Worm (Caenorhabditis elegans): ENCODE results near the gene adbp-1.

The adbp-1 gene

DNA sequence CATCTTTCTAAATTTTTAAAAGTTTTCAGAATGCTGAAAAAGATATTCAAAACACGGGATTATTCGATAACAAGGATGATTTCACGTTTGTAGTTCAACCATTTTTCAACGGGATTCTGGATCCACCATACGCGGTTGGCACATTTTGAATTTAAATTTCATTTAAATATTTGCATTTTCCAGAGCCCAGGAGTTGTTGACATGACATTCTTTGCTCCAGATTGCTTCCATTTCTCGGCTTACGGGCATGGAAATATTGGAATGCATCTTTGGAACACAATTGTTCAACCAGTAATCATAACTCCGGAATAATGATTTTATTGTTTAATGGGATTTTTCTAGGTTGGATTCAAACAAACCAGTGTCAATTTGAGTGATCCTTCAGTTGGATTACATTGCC, 6.9 kb downstream of the adbp-1 start:
- no peak for TF ChIP-seq egl-27 (tag; optimal IDR thresholded peaks at IDR 0.05)
- TF ChIP-seq ceh-16 (tag; optimal IDR thresholded peaks at IDR 0.05): no peak
- TF ChIP-seq ceh-82 (tag; optimal IDR thresholded peaks at IDR 0.05): no peak
- TF ChIP-seq nhr-11 (tag; optimal IDR thresholded peaks at IDR 0.05): no peak
- TF ChIP-seq ZK546.5 (tag; optimal IDR thresholded peaks at IDR 0.05): no peak
- no peak for TF ChIP-seq mab-5 (tag; optimal IDR thresholded peaks at IDR 0.05)
- no peak for TF ChIP-seq unc-39 (tag; optimal IDR thresholded peaks at IDR 0.05)
- no peak for TF ChIP-seq nhr-10 (tag; optimal IDR thresholded peaks at IDR 0.05)
- no peak for TF ChIP-seq fos-1 (tag; optimal IDR thresholded peaks at IDR 0.05)
- no peak for TF ChIP-seq lsy-2 (tag; optimal IDR thresholded peaks at IDR 0.05)
- TF ChIP-seq lin-39 (tag; optimal IDR thresholded peaks at IDR 0.05): no peak
- TF ChIP-seq sem-4 (tag; optimal IDR thresholded peaks at IDR 0.05): no peak
- no peak for TF ChIP-seq ztf-1 (GFP tag; conservative IDR thresholded peaks at IDR 0.05)

ce11 chrII:11451738-11452137, 7.8 kb downstream of the adbp-1 start:
- TF ChIP-seq ztf-11 (tag; optimal IDR thresholded peaks at IDR 0.05): no peak
- no peak for TF ChIP-seq fos-1 (tag; optimal IDR thresholded peaks at IDR 0.05)
- TF ChIP-seq sma-3 (GFP tag; optimal IDR thresholded peaks at IDR 0.05): no peak
- TF ChIP-seq aly-2 (tag; optimal IDR thresholded peaks at IDR 0.05): no peak
- no peak for TF ChIP-seq nhr-11 (tag; optimal IDR thresholded peaks at IDR 0.05)
- TF ChIP-seq nhr-25 (tag; optimal IDR thresholded peaks at IDR 0.05): no peak
- no peak for TF ChIP-seq elt-1 (tag; optimal IDR thresholded peaks at IDR 0.05)

DNA sequence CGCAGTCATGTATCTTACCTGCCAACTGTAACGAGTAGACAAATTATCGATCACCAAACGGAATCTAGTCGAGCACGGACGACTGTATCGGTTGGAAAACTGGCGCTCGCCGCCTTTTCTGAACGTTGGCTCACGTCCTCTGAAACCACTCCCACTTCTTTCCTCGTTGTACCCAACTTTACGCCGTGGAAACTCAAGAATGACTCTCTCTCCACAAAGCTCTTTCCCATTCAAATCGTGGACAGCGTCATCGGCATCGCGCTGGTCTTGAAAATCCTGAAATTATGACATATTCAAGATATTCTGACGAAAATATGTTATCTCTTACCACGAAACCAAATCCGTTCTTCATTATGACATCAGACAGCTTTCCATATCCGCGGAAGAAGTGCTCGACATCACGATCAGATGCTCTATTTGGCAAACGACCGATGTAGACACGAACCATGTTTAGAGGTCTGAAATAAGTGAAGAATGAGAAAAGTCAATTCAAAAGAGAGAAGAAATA, 8.6 kb downstream of the adbp-1 start, which contains the start of gene rsp-2:
Gene rsp-2, minus strand, starts transcription at position 458 of the 508 bp plus-strand sequence.
- no peak for TF ChIP-seq ZK546.5 (tag; optimal IDR thresholded peaks at IDR 0.05)

- TF ChIP-seq snpc-4 (tag; optimal IDR thresholded peaks at IDR 0.05): peak; percentile 87
- TF ChIP-seq elt-3 (tag; optimal IDR thresholded peaks at IDR 0.05): no peak
- peak; percentile 30 for TF ChIP-seq ceh-82 (tag; optimal IDR thresholded peaks at IDR 0.05)
- peak; percentile 76 for TF ChIP-seq ama-1 (optimal IDR thresholded peaks at IDR 0.05)
- no peak for TF ChIP-seq nhr-77 (tag; optimal IDR thresholded peaks at IDR 0.05)
- peak; percentile 92 for TF ChIP-seq nhr-129 (tag; optimal IDR thresholded peaks at IDR 0.05)
- TF ChIP-seq ceh-16 (tag; optimal IDR thresholded peaks at IDR 0.05): peak; percentile 39
- TF ChIP-seq F13H6.1 (tag; optimal IDR thresholded peaks at IDR 0.05): peak; percentile 90
- TF ChIP-seq egl-27 (tag; optimal IDR thresholded peaks at IDR 0.05): peak; percentile 73
- TF ChIP-seq dmd-4 (tag; optimal IDR thresholded peaks at IDR 0.05): no peak
- TF ChIP-seq aly-2 (tag; optimal IDR thresholded peaks at IDR 0.05): no peak
- TF ChIP-seq gmeb-1 (tag; optimal IDR thresholded peaks at IDR 0.05): peak; percentile 90
- peak; percentile 92 for TF ChIP-seq crh-2 (tag; optimal IDR thresholded peaks at IDR 0.05)
- no peak for TF ChIP-seq elt-1 (tag; optimal IDR thresholded peaks at IDR 0.05)
- TF ChIP-seq sma-3 (GFP tag; optimal IDR thresholded peaks at IDR 0.05): peak; percentile 84
- TF ChIP-seq ztf-4 (tag; optimal IDR thresholded peaks at IDR 0.05): peak; percentile 74
- TF ChIP-seq nhr-21 (tag; optimal IDR thresholded peaks at IDR 0.05): peak; percentile 87
- peak; percentile 48 for TF ChIP-seq blmp-1 (tag; optimal IDR thresholded peaks at IDR 0.05; ENCODE audit: insufficient read depth)
- peak; percentile 60 for TF ChIP-seq zag-1 (tag; optimal IDR thresholded peaks at IDR 0.05)
- no peak for TF ChIP-seq nhr-12 (tag; optimal IDR thresholded peaks at IDR 0.05)
- peak; percentile 89 for TF ChIP-seq mab-5 (tag; optimal IDR thresholded peaks at IDR 0.05)
- no peak for TF ChIP-seq unc-62 (GFP tag; optimal IDR thresholded peaks at IDR 0.05)
- peak; percentile 91 for TF ChIP-seq lin-13 (GFP tag; optimal IDR thresholded peaks at IDR 0.05)
- TF ChIP-seq C34F6.9 (tag; optimal IDR thresholded peaks at IDR 0.05): peak; percentile 97
- TF ChIP-seq nhr-237 (tag; optimal IDR thresholded peaks at IDR 0.05): peak; percentile 43
- no peak for TF ChIP-seq nhr-11 (tag; optimal IDR thresholded peaks at IDR 0.05)
- TF ChIP-seq mdl-1 (tag; optimal IDR thresholded peaks at IDR 0.05): peak in 1 of 2 experiments; percentile 74
- TF ChIP-seq sem-4 (tag; optimal IDR thresholded peaks at IDR 0.05): peak; percentile 79
- TF ChIP-seq nhr-25 (tag; optimal IDR thresholded peaks at IDR 0.05): peak; percentile 82
- TF ChIP-seq ztf-11 (tag; optimal IDR thresholded peaks at IDR 0.05): no peak
- TF ChIP-seq nhr-10 (tag; optimal IDR thresholded peaks at IDR 0.05): no peak
- peak; percentile 95 for TF ChIP-seq sma-9 (GFP tag; optimal IDR thresholded peaks at IDR 0.05)
- no peak for TF ChIP-seq sma-9 (tag; optimal IDR thresholded peaks at IDR 0.05)
- TF ChIP-seq Y55F3AM.14 (GFP tag; optimal IDR thresholded peaks at IDR 0.05): peak; percentile 27
- peak; percentile 84 to 94 for TF ChIP-seq lsy-2 (tag; optimal IDR thresholded peaks at IDR 0.05)
- no peak for TF ChIP-seq peb-1 (tag; optimal IDR thresholded peaks at IDR 0.05)
- TF ChIP-seq lin-39 (tag; optimal IDR thresholded peaks at IDR 0.05): no peak
- peak; percentile 95 for TF ChIP-seq unc-55 (GFP tag; optimal IDR thresholded peaks at IDR 0.05)
- peak; percentile 84 for TF ChIP-seq fos-1 (tag; optimal IDR thresholded peaks at IDR 0.05)
- TF ChIP-seq skn-1 (tag; optimal IDR thresholded peaks at IDR 0.05): no peak
- peak; percentile 82 for TF ChIP-seq lin-11 (tag; optimal IDR thresholded peaks at IDR 0.05)
- no peak for TF ChIP-seq ztf-1 (GFP tag; conservative IDR thresholded peaks at IDR 0.05)
- TF ChIP-seq mbf-1 (tag; optimal IDR thresholded peaks at IDR 0.05): no peak
- no peak for TF ChIP-seq alr-1 (tag; optimal IDR thresholded peaks at IDR 0.05)
These were observed 9.1 kb downstream of the adbp-1 start, which contains the start of gene rsp-1 for ce11 chrII:11453025-11453424. Gene rsp-1 (plus strand): TSS chrII:11453362.

Data from whole organism, L2 larva.